Worm (Caenorhabditis elegans) whole organism, late embryonic: ENCODE data around the gene Y39B6A.9.

Source experiments
- K02D7.2 ChIP-seq: sonication (generic microtip); optimal IDR thresholded peaks from 2 replicates; lab custom pipeline; 2017; ENCODE audit warnings: mild to moderate bottlenecking, missing genetic modification characterization, missing compliant biosample characterization
- ama-1 ChIP-seq: fragments of 150-350 bp; optimal IDR thresholded peaks from 2 replicates; lab custom pipeline; 2014
- ceh-18 ChIP-seq: sonication (generic microtip); optimal IDR thresholded peaks from 2 replicates; lab custom pipeline; 2016; ENCODE audit warnings: missing genetic modification characterization, missing compliant biosample characterization
- ceh-2 ChIP-seq: sonication (generic microtip); optimal IDR thresholded peaks from 2 replicates; lab custom pipeline; 2016; ENCODE audit warnings: missing genotype, missing genetic modification characterization, missing compliant biosample characterization
- ceh-34 ChIP-seq: sonication (generic microtip); optimal IDR thresholded peaks from 2 replicates; lab custom pipeline; 2016; ENCODE audit warnings: mild to moderate bottlenecking, missing genetic modification characterization, missing compliant biosample characterization
- fkh-10 ChIP-seq: fragments of 150-350 bp; optimal IDR thresholded peaks from 2 replicates; lab custom pipeline; 2014; ENCODE audit warnings: missing biosample characterization, missing genetic modification reagents, missing genetic modification characterization
- hlh-13 ChIP-seq: fragments of 200-800 bp; sonication (Bioruptor generic); optimal IDR thresholded peaks from 2 replicates; lab custom pipeline; 2018; ENCODE audit warnings: mild to moderate bottlenecking, missing genetic modification characterization, missing compliant biosample characterization
- pag-3 ChIP-seq: sonication (generic microtip); optimal IDR thresholded peaks from 2 replicates; lab custom pipeline; 2016; ENCODE audit warnings: missing compliant biosample characterization, missing genetic modification characterization, borderline replicate concordance
- pax-1 ChIP-seq: fragments of 150-350 bp; optimal IDR thresholded peaks from 2 replicates; lab custom pipeline; 2014; ENCODE audit warnings: missing biosample characterization, missing genetic modification characterization
- pqm-1 ChIP-seq: sonication (generic microtip); optimal IDR thresholded peaks from 2 replicates; lab custom pipeline; 2016; ENCODE audit warnings: missing genetic modification characterization, missing compliant biosample characterization
- unc-55 ChIP-seq: sonication (generic microtip); optimal IDR thresholded peaks from 2 replicates; lab custom pipeline; 2017; ENCODE audit warnings: missing biosample characterization, missing genetic modification reagents, missing genetic modification characterization
- unc-86 ChIP-seq: sonication (generic microtip); optimal IDR thresholded peaks from 2 replicates; lab custom pipeline; 2016; ENCODE audit warnings: missing genetic modification characterization, missing compliant biosample characterization

DNA sequence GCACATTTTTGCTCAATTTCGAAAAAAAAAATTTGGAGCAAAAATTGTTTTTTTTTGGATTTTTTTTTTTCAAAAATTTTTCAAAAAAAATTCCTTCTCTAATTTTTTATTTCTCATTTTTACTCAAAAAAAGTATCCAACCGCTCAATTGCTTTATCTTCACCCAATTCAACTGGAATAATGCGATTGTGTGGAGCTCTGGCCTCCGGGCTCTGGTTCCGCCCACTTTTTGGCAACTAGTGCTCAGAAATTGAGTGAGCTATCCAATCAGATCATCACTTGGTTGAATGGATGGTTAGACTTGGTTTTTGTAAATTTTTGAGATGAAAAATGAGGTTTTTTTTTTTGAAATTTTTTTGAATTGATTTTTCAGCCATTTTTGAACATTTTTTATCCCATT is 42.6 kb downstream of the Y39B6A.9 start:
- TF ChIP-seq fkh-10 (GFP tag; lab: Kevin White, UChicago) (no peak), hlh-13 (no peak), pag-3 (tag; lab: Kevin White, UChicago) (no peak), K02D7.2 (tag; lab: Kevin White, UChicago) (no peak), unc-86 (tag; lab: Kevin White, UChicago) (no peak), pax-1 (tag; lab: Kevin White, UChicago) (no peak), ceh-18 (tag; lab: Kevin White, UChicago) (no peak), ceh-2 (tag; lab: Kevin White, UChicago) (no peak), ama-1 (lab: Kevin White, UChicago) (no peak), unc-55 (GFP tag; lab: Kevin White, UChicago) (no peak), pqm-1 (tag; lab: Kevin White, UChicago) (no peak), ceh-34 (no peak)
